Worm (Caenorhabditis elegans) whole organism, late embryonic: ENCODE measurements around the gene Y48B6A.10.

Experiments
- C08G9.2 ChIP-seq: sonication (generic microtip); optimal IDR thresholded peaks from 2 replicates; lab custom pipeline; 2016; ENCODE audit warnings: mild to moderate bottlenecking, missing genetic modification characterization, moderate library complexity, missing compliant biosample characterization
- F13H6.1 ChIP-seq: sonication (generic microtip); optimal IDR thresholded peaks from 2 replicates; lab custom pipeline; 2016; ENCODE audit warnings: missing genetic modification characterization, missing compliant biosample characterization
- K02D7.2 ChIP-seq: sonication (generic microtip); optimal IDR thresholded peaks from 2 replicates; lab custom pipeline; 2017; ENCODE audit warnings: mild to moderate bottlenecking, missing genetic modification characterization, missing compliant biosample characterization
- K09A11.1 ChIP-seq: sonication (generic microtip); optimal IDR thresholded peaks from 2 replicates; lab custom pipeline; 2017; ENCODE audit warnings: antibody characterized with exemption, mild to moderate bottlenecking, missing genetic modification characterization, missing compliant biosample characterization; ENCODE audit not compliant: insufficient read depth
- Y22D7AL.16 ChIP-seq: sonication (generic microtip); optimal IDR thresholded peaks from 2 replicates; lab custom pipeline; 2016; ENCODE audit warnings: missing genetic modification characterization, missing compliant biosample characterization
- ama-1 ChIP-seq: fragments of 150-350 bp; optimal IDR thresholded peaks from 2 replicates; lab custom pipeline; 2014
- ceh-24 ChIP-seq: sonication (generic microtip); optimal IDR thresholded peaks from 2 replicates; lab custom pipeline; 2016; ENCODE audit warnings: mild to moderate bottlenecking, missing genetic modification characterization, missing compliant biosample characterization
- ceh-30 ChIP-seq: fragments of 150-350 bp; optimal IDR thresholded peaks from 2 replicates; lab custom pipeline; 2014; ENCODE audit warnings: missing biosample characterization, missing genetic modification characterization
- ceh-34 ChIP-seq: sonication (generic microtip); optimal IDR thresholded peaks from 2 replicates; lab custom pipeline; 2016; ENCODE audit warnings: mild to moderate bottlenecking, missing genetic modification characterization, missing compliant biosample characterization
- ceh-45 ChIP-seq: fragments of 200-800 bp; sonication (Bioruptor generic); IDR thresholded peaks from 2 replicates; pipeline ENCODE4 v1.3.6; 2022; ENCODE audit warnings: missing genetic modification reagents, missing genetic modification characterization, missing compliant biosample characterization
- ceh-6 ChIP-seq: fragments of 200-800 bp; sonication (Bioruptor generic); optimal IDR thresholded peaks from 2 replicates; lab custom pipeline; 2018; ENCODE audit warnings: mild to moderate bottlenecking, missing genetic modification characterization, missing compliant biosample characterization
- dve-1 ChIP-seq: sonication (generic microtip); optimal IDR thresholded peaks from 2 replicates; lab custom pipeline; 2017; ENCODE audit warnings: antibody characterized with exemption, mild to moderate bottlenecking, missing genetic modification characterization, missing compliant biosample characterization
- gmeb-2 ChIP-seq: sonication (generic microtip); optimal IDR thresholded peaks from 2 replicates; lab custom pipeline; 2016; ENCODE audit warnings: missing genetic modification characterization, inconsistent platforms, missing compliant biosample characterization
- hlh-15 ChIP-seq: sonication (generic microtip); optimal IDR thresholded peaks from 2 replicates; lab custom pipeline; 2016; ENCODE audit warnings: missing genetic modification characterization, missing compliant biosample characterization
- hlh-30 ChIP-seq: sonication (generic microtip); optimal IDR thresholded peaks from 2 replicates; lab custom pipeline; 2017; ENCODE audit warnings: antibody characterized with exemption, missing genetic modification characterization, missing compliant biosample characterization; ENCODE audit not compliant: insufficient read depth
- hlh-6 ChIP-seq: sonication (generic microtip); optimal IDR thresholded peaks from 2 replicates; lab custom pipeline; 2016; ENCODE audit warnings: missing genotype, missing genetic modification characterization, missing compliant biosample characterization
- hlh-8 ChIP-seq: sonication (generic microtip); optimal IDR thresholded peaks from 2 replicates; lab custom pipeline; 2016; ENCODE audit warnings: missing genotype, missing genetic modification characterization, missing compliant biosample characterization
- lim-6 ChIP-seq: sonication (generic microtip); optimal IDR thresholded peaks from 2 replicates; lab custom pipeline; 2016; ENCODE audit warnings: missing genetic modification characterization, missing compliant biosample characterization
- lin-11 ChIP-seq: fragments of 200-800 bp; sonication (Bioruptor generic); optimal IDR thresholded peaks from 2 replicates; lab custom pipeline; 2018; ENCODE audit warnings: mild to moderate bottlenecking, missing genetic modification characterization, missing compliant biosample characterization
- madf-2 ChIP-seq: sonication (generic microtip); optimal IDR thresholded peaks from 2 replicates; lab custom pipeline; 2017; ENCODE audit warnings: missing genetic modification characterization, missing compliant biosample characterization
- mec-3 ChIP-seq: sonication (generic microtip); optimal IDR thresholded peaks from 2 replicates; lab custom pipeline; 2016; ENCODE audit warnings: borderline replicate concordance, missing genetic modification characterization, missing compliant biosample characterization
- nfya-1 ChIP-seq: sonication (generic microtip); optimal IDR thresholded peaks from 2 replicates; lab custom pipeline; 2017; ENCODE audit warnings: missing genetic modification characterization, mild to moderate bottlenecking, missing compliant biosample characterization, antibody characterized with exemption, moderate library complexity
- nhr-11 ChIP-seq: fragments of 150-350 bp; optimal IDR thresholded peaks from 2 replicates; lab custom pipeline; 2014; ENCODE audit warnings: missing biosample characterization, missing genetic modification characterization
- nhr-232 ChIP-seq: sonication (generic microtip); optimal IDR thresholded peaks from 2 replicates; lab custom pipeline; 2016; ENCODE audit warnings: missing genetic modification characterization, missing compliant biosample characterization
- npax-4 ChIP-seq: sonication (generic microtip); optimal IDR thresholded peaks from 2 replicates; lab custom pipeline; 2016; ENCODE audit warnings: missing genetic modification characterization, missing compliant biosample characterization
- pax-1 ChIP-seq: fragments of 150-350 bp; optimal IDR thresholded peaks from 2 replicates; lab custom pipeline; 2014; ENCODE audit warnings: missing biosample characterization, missing genetic modification characterization
- pha-2 ChIP-seq: sonication (generic microtip); optimal IDR thresholded peaks from 2 replicates; lab custom pipeline; 2017; ENCODE audit warnings: mild to moderate bottlenecking, missing genetic modification characterization, missing compliant biosample characterization
- pha-4 ChIP-seq: fragments of 150-350 bp; optimal IDR thresholded peaks from 2 replicates; lab custom pipeline; 2018; ENCODE audit warnings: missing biosample characterization, missing genetic modification reagents, missing genetic modification characterization
- pros-1 ChIP-seq: fragments of 150-350 bp; optimal IDR thresholded peaks from 2 replicates; lab custom pipeline; 2014; ENCODE audit warnings: missing biosample characterization, missing genetic modification reagents, missing genetic modification characterization
- sox-2 ChIP-seq: fragments of 200-800 bp; sonication (Bioruptor generic); IDR thresholded peaks from 2 replicates; pipeline ENCODE4 v1.3.6; 2022; ENCODE audit warnings: missing genetic modification reagents, missing genetic modification characterization, missing compliant biosample characterization
- syd-9 ChIP-seq: sonication (generic microtip); optimal IDR thresholded peaks from 2 replicates; lab custom pipeline; 2016; ENCODE audit warnings: mild to moderate bottlenecking, missing genetic modification characterization, moderate library complexity, missing compliant biosample characterization
- tbx-2 ChIP-seq: sonication (generic microtip); optimal IDR thresholded peaks from 2 replicates; lab custom pipeline; 2016; ENCODE audit warnings: missing genetic modification characterization, missing compliant biosample characterization
- tbx-7 ChIP-seq: sonication (generic microtip); optimal IDR thresholded peaks from 2 replicates; lab custom pipeline; 2016; ENCODE audit warnings: missing genotype, missing genetic modification characterization, missing compliant biosample characterization
- unc-3 ChIP-seq, 2 experiments: fragments of 200-800 bp in 1 of 2; sonication (Bioruptor generic) in 1 of 2; sonication (generic microtip) in 1 of 2; conservative IDR thresholded peaks in 1 of 2; optimal IDR thresholded peaks in 1 of 2; 2 replicates each; pipeline versions ENCODE4 v1.3.6 to Lab custom; 2016 to 2022; ENCODE audit warnings: missing compliant biosample characterization in 2 of 2, missing genetic modification characterization in 2 of 2, missing genetic modification reagents in 1 of 2
- unc-55 ChIP-seq: sonication (generic microtip); optimal IDR thresholded peaks from 2 replicates; lab custom pipeline; 2017; ENCODE audit warnings: missing biosample characterization, missing genetic modification reagents, missing genetic modification characterization
- zip-5 ChIP-seq: sonication (generic microtip); optimal IDR thresholded peaks from 2 replicates; lab custom pipeline; 2016; ENCODE audit warnings: missing genetic modification characterization, missing compliant biosample characterization
- ztf-16 ChIP-seq: sonication (generic microtip); optimal IDR thresholded peaks from 2 replicates; lab custom pipeline; 2017; ENCODE audit warnings: missing genetic modification characterization, missing compliant biosample characterization

Gene Y48B6A.10

ce11 chrII:14244457-14245254 lies 30.4 kb downstream of the Y48B6A.10 start (continued):
- TF ChIP-seq nfya-1 (tag; lab: Kevin White, UChicago), result peak; percentile 62
- no peak for TF ChIP-seq lin-11
- TF ChIP-seq unc-3 (GFP tag; conservative IDR thresholded peaks at IDR 0.05; lab: Robert Waterston, UW), result no peak
- no peak for TF ChIP-seq unc-3 (tag; optimal IDR thresholded peaks at IDR 0.05; lab: Kevin White, UChicago)
- no peak for TF ChIP-seq ztf-16 (tag; lab: Kevin White, UChicago)
- peak; percentile 45 for TF ChIP-seq pax-1
- no peak for TF ChIP-seq nhr-232 (tag; lab: Kevin White, UChicago)
- no peak for TF ChIP-seq sox-2 (GFP tag; lab: Robert Waterston, UW)
- TF ChIP-seq pha-4, result no peak
- no peak for TF ChIP-seq zip-5 (tag; lab: Kevin White, UChicago)
- no peak for TF ChIP-seq ceh-6 (GFP tag; lab: Kevin White, UChicago)
- no peak for TF ChIP-seq K09A11.1 (tag; lab: Kevin White, UChicago)
- peak; percentile 28 for TF ChIP-seq tbx-2 (tag; lab: Kevin White, UChicago)
- no peak for TF ChIP-seq hlh-8 (tag; lab: Kevin White, UChicago)
- TF ChIP-seq gmeb-2 (tag; lab: Kevin White, UChicago), result no peak
- TF ChIP-seq ceh-30 (tag; lab: Kevin White, UChicago), result no peak
- no peak for TF ChIP-seq pros-1 (tag; lab: Kevin White, UChicago)
- TF ChIP-seq madf-2 (tag; lab: Kevin White, UChicago), result peak; percentile 58
- TF ChIP-seq ama-1, result no peak
- TF ChIP-seq nhr-11, result no peak
- no peak for TF ChIP-seq K02D7.2
- TF ChIP-seq hlh-30 (tag; lab: Kevin White, UChicago), result peak; percentile 42
- no peak for TF ChIP-seq hlh-15 (tag; lab: Kevin White, UChicago)
- TF ChIP-seq ceh-24 (tag; lab: Kevin White, UChicago), result no peak
- TF ChIP-seq F13H6.1 (tag; lab: Kevin White, UChicago), result no peak
- TF ChIP-seq hlh-6, result no peak
- peak; percentile 66 for TF ChIP-seq unc-55 (GFP tag; lab: Kevin White, UChicago)
- no peak for TF ChIP-seq pha-2
- no peak for TF ChIP-seq syd-9 (tag; lab: Kevin White, UChicago)
- no peak for TF ChIP-seq Y22D7AL.16

- no peak for TF ChIP-seq mec-3
- TF ChIP-seq tbx-7, result no peak
- TF ChIP-seq ceh-45 (GFP tag; lab: Robert Waterston, UW), result no peak
- TF ChIP-seq hlh-15 (tag; lab: Kevin White, UChicago), result no peak
- no peak for TF ChIP-seq lin-11
- no peak for TF ChIP-seq dve-1 (tag; lab: Kevin White, UChicago)
- TF ChIP-seq lim-6 (tag; lab: Kevin White, UChicago), result no peak
- no peak for TF ChIP-seq hlh-30 (tag; lab: Kevin White, UChicago)
- no peak for TF ChIP-seq ceh-34 (tag; lab: Kevin White, UChicago)
- no peak for TF ChIP-seq F13H6.1 (tag; lab: Kevin White, UChicago)
- TF ChIP-seq unc-55 (GFP tag; lab: Kevin White, UChicago), result no peak
- TF ChIP-seq C08G9.2 (tag; lab: Kevin White, UChicago), result no peak
- TF ChIP-seq npax-4, result no peak
- no peak for TF ChIP-seq pha-2
- no peak for TF ChIP-seq pros-1 (tag; lab: Kevin White, UChicago)
Observed at ce11 chrII:14247227-14247626, 33.0 kb downstream of the Y48B6A.10 start.
